Worm (Caenorhabditis elegans): ENCODE data around the gene cap-1.
"Not testable (repeated sequence)": the region's sequence is repeated elsewhere in the genome, so short reads cannot be mapped to it uniquely, and the experiment has no call there.

cap-1 gene

ce11 chrIV:7247243-7247642, 17.2 kb upstream of the cap-1 start, which contains the start of gene D2024.1:
TSS of gene D2024.1 (plus strand) at chrIV:7247543.
- not testable (repeated sequence) for TF ChIP-seq mab-9 (GFP tag; IDR thresholded peaks at IDR 0.05); nhr-71 (tag; optimal IDR thresholded peaks at IDR 0.05); lsy-2 (tag; optimal IDR thresholded peaks at IDR 0.05)

- TF ChIP-seq efl-1 (optimal IDR thresholded peaks at IDR 0.05) = no peak
- TF ChIP-seq efl-1 (GFP tag; optimal IDR thresholded peaks at IDR 0.05 in 1 of 2) = peak in 1 of 2 experiments; percentile 39
- no peak for TF ChIP-seq sup-37 (GFP tag; optimal IDR thresholded peaks at IDR 0.05)
- no peak for TF ChIP-seq ces-1 (GFP tag; optimal IDR thresholded peaks at IDR 0.05)
- no peak for TF ChIP-seq C34B4.2 (tag; optimal IDR thresholded peaks at IDR 0.05)
Measured at ce11 chrIV:7246553-7246952, 16.5 kb upstream of the cap-1 start, which contains the start of gene col-114. TSS of gene col-114 (minus strand) at chrIV:7246653.

ce11 chrIV:7245592-7245991, 15.6 kb upstream of the cap-1 start:
- TF ChIP-seq nhr-11 (tag; optimal IDR thresholded peaks at IDR 0.05) (no peak), lir-3 (tag; optimal IDR thresholded peaks at IDR 0.05; ENCODE audit: poor library complexity) (no peak), fkh-8 (tag; optimal IDR thresholded peaks at IDR 0.05) (no peak), elt-3 (tag; optimal IDR thresholded peaks at IDR 0.05) (no peak), nhr-12 (tag; optimal IDR thresholded peaks at IDR 0.05) (no peak), aly-2 (tag; optimal IDR thresholded peaks at IDR 0.05) (no peak), ets-5 (GFP tag; IDR thresholded peaks at IDR 0.05) (no peak), mdl-1 (tag; optimal IDR thresholded peaks at IDR 0.05) (no peak), ceh-63 (GFP tag; optimal IDR thresholded peaks at IDR 0.05) (no peak), lsy-2 (tag; optimal IDR thresholded peaks at IDR 0.05) (no peak)

- TF ChIP-seq nhr-71 (tag; optimal IDR thresholded peaks at IDR 0.05) (no peak), ama-1 (optimal IDR thresholded peaks at IDR 0.05) (no peak), nhr-90 (tag; optimal IDR thresholded peaks at IDR 0.05; ENCODE audit: poor library complexity) (no peak), nhr-47 (tag; optimal IDR thresholded peaks at IDR 0.05) (no peak), vab-15 (tag; optimal IDR thresholded peaks at IDR 0.05) (no peak), sup-37 (GFP tag; optimal IDR thresholded peaks at IDR 0.05) (no peak), dsc-1 (tag; optimal IDR thresholded peaks at IDR 0.05) (no peak), ets-5 (GFP tag; IDR thresholded peaks at IDR 0.05) (no peak), mdl-1 (tag; optimal IDR thresholded peaks at IDR 0.05) (no peak), efl-1 (optimal IDR thresholded peaks at IDR 0.05) (no peak), efl-1 (GFP tag; optimal IDR thresholded peaks at IDR 0.05 in 1 of 2) (no peak), lin-15B (tag; optimal IDR thresholded peaks at IDR 0.05) (no peak), ceh-8 (GFP tag; optimal IDR thresholded peaks at IDR 0.05) (no peak)
Measured at ce11 chrIV:7243913-7244312, 13.9 kb upstream of the cap-1 start, which contains the start of gene afmd-1. TSS of gene afmd-1 (plus strand) at chrIV:7244228.

DNA sequence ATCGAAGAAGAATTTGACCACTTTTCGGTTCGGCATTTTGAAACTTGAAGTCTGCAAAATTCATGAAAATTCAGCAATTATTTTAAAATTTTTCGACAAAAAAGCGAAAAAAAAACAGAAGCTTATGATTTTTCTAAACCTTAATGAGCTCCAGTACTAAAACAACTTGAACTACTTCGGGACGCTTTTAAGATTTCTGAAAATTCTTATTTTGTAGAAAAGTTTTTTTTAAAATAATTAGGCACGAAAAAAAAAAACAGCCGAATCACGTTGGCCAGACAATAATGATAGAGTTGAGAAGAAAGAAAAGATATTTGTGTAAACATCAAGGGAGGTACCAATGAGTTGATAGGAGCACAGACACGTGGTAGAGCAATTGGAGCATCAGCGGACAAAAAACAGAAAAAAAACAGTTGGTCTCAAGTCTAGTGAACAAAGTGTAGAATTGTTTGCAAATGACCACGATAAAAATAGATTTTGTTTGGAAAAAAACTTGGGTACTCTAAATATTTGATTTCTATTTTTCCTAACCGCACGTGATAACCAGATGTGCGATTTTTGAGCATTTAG, 12.3 kb upstream of the cap-1 start, which contains the start of gene gstk-2:
TSS of gene gstk-2 (minus strand) at position 51 of the 570 bp plus-strand sequence.
- no peak for TF ChIP-seq sptf-1 (tag; optimal IDR thresholded peaks at IDR 0.05)
- TF ChIP-seq ama-1 (optimal IDR thresholded peaks at IDR 0.05) = no peak
- peak; percentile 59 for TF ChIP-seq rnt-1 (tag; optimal IDR thresholded peaks at IDR 0.05)
- TF ChIP-seq ceh-8 (GFP tag; optimal IDR thresholded peaks at IDR 0.05) = no peak
- TF ChIP-seq irx-1 (tag; optimal IDR thresholded peaks at IDR 0.05) = no peak
- TF ChIP-seq egl-27 (tag; optimal IDR thresholded peaks at IDR 0.05) = no peak
- peak; percentile 14 for TF ChIP-seq C16A3.4 (tag; optimal IDR thresholded peaks at IDR 0.05)
- TF ChIP-seq pax-3 (tag; optimal IDR thresholded peaks at IDR 0.05) = no peak
- TF ChIP-seq unc-62 (GFP tag; optimal IDR thresholded peaks at IDR 0.05) = no peak
- no peak for TF ChIP-seq pag-3 (tag; optimal IDR thresholded peaks at IDR 0.05; ENCODE audit: borderline replicate concordance, insufficient read depth)
- peak; percentile 53 for TF ChIP-seq nhr-20 (tag; optimal IDR thresholded peaks at IDR 0.05)
- TF ChIP-seq fos-1 (tag; optimal IDR thresholded peaks at IDR 0.05) = no peak
- TF ChIP-seq snu-23 (GFP tag; optimal IDR thresholded peaks at IDR 0.05) = peak; percentile 41
- TF ChIP-seq skn-1 (tag; optimal IDR thresholded peaks at IDR 0.05) = no peak
- TF ChIP-seq hlh-17 (GFP tag; optimal IDR thresholded peaks at IDR 0.05; ENCODE audit: borderline replicate concordance) = no peak
- TF ChIP-seq unc-130 (tag; optimal IDR thresholded peaks at IDR 0.05) = peak; percentile 56
- TF ChIP-seq xbp-1 (tag; optimal IDR thresholded peaks at IDR 0.05) = no peak
- no peak for TF ChIP-seq unc-98 (GFP tag; IDR thresholded peaks at IDR 0.05)
- TF ChIP-seq nhr-12 (tag; optimal IDR thresholded peaks at IDR 0.05) = no peak
- TF ChIP-seq ceh-82 (tag; optimal IDR thresholded peaks at IDR 0.05) = no peak
- TF ChIP-seq zag-1 (tag; optimal IDR thresholded peaks at IDR 0.05) = no peak
- TF ChIP-seq jun-1 (tag; optimal IDR thresholded peaks at IDR 0.05) = no peak
- no peak for TF ChIP-seq efl-3 (GFP tag; optimal IDR thresholded peaks at IDR 0.05)
- no peak for TF ChIP-seq nhr-28 (tag; optimal IDR thresholded peaks at IDR 0.05)

All from whole organism, L1 larva.